Fruit fly (Drosophila melanogaster): ENCODE data around the gene MED27.
A peak's percentile ranks its signal among the peaks of the same experiment; 100 is the strongest.

MED27 gene

dm6 chr3R:5654692-5655181, at the start of gene MED27, which contains the start of gene elm:
TSS of gene MED27 (plus strand) at chr3R:5655139.
TSS of gene elm (minus strand) at chr3R:5654861.
- TF ChIP-seq CTCF (optimal IDR thresholded peaks at IDR 0.05): no peak
- no peak for TF ChIP-seq CG8478 (optimal IDR thresholded peaks at IDR 0.05)

- TF ChIP-seq CG8478 (optimal IDR thresholded peaks at IDR 0.05): no peak
- peak; percentile 84 to 87 for TF ChIP-seq CTCF (optimal IDR thresholded peaks at IDR 0.05)
Measured at dm6 chr3R:5606477-5606876, 48.5 kb upstream of the MED27 start, which contains the start of gene asl. TSS of gene asl (minus strand) at chr3R:5606543.

dm6 chr3R:5608422-5608821, 46.5 kb upstream of the MED27 start:
- no peak for TF ChIP-seq CTCF (optimal IDR thresholded peaks at IDR 0.05)
- no peak for TF ChIP-seq CG8478 (optimal IDR thresholded peaks at IDR 0.05)

- TF ChIP-seq CG8478 (optimal IDR thresholded peaks at IDR 0.05): no peak
- no peak for TF ChIP-seq CTCF (optimal IDR thresholded peaks at IDR 0.05)
Measured at dm6 chr3R:5610656-5611055, 44.3 kb upstream of the MED27 start.

- TF ChIP-seq CTCF (optimal IDR thresholded peaks at IDR 0.05): no peak
- no peak for TF ChIP-seq CG8478 (optimal IDR thresholded peaks at IDR 0.05)
Measured at dm6 chr3R:5611167-5611566, 43.8 kb upstream of the MED27 start.

dm6 chr3R:5611733-5612132, 43.2 kb upstream of the MED27 start:
- no peak for TF ChIP-seq CG8478 (optimal IDR thresholded peaks at IDR 0.05)
- peak in 1 of 2 experiments; percentile 42 for TF ChIP-seq CTCF (optimal IDR thresholded peaks at IDR 0.05)

dm6 chr3R:5612372-5613113, 42.4 kb upstream of the MED27 start, which contains the start of gene Rga:
TSS of gene Rga (minus strand) at chr3R:5613112.
- no peak for TF ChIP-seq CTCF (optimal IDR thresholded peaks at IDR 0.05)
- no peak for TF ChIP-seq CG8478 (optimal IDR thresholded peaks at IDR 0.05)

- TF ChIP-seq CG8478 (optimal IDR thresholded peaks at IDR 0.05) (no peak), CTCF (optimal IDR thresholded peaks at IDR 0.05) (no peak)
Measured at dm6 chr3R:5613114-5613443, 41.9 kb upstream of the MED27 start, which contains the start of gene Atu. TSS of gene Atu (plus strand) at chr3R:5613358.

dm6 chr3R:5615484-5615883, 39.5 kb upstream of the MED27 start:
- no peak for TF ChIP-seq CTCF (optimal IDR thresholded peaks at IDR 0.05)
- TF ChIP-seq CG8478 (optimal IDR thresholded peaks at IDR 0.05): no peak

dm6 chr3R:5617923-5618623, 36.9 kb upstream of the MED27 start:
- TF ChIP-seq CG8478 (optimal IDR thresholded peaks at IDR 0.05) (no peak), CTCF (optimal IDR thresholded peaks at IDR 0.05) (no peak)

- TF ChIP-seq CTCF (optimal IDR thresholded peaks at IDR 0.05): no peak
- TF ChIP-seq CG8478 (optimal IDR thresholded peaks at IDR 0.05): no peak
Measured at dm6 chr3R:5620387-5620956, 34.5 kb upstream of the MED27 start.

- no peak for TF ChIP-seq CG8478 (optimal IDR thresholded peaks at IDR 0.05)
- TF ChIP-seq CTCF (optimal IDR thresholded peaks at IDR 0.05): no peak
Measured at dm6 chr3R:5621714-5622405, 33.1 kb upstream of the MED27 start.

dm6 chr3R:5622406-5622752, 32.6 kb upstream of the MED27 start:
- no peak for TF ChIP-seq CG8478 (optimal IDR thresholded peaks at IDR 0.05)
- TF ChIP-seq CTCF (optimal IDR thresholded peaks at IDR 0.05): no peak

dm6 chr3R:5622985-5623630, 31.8 kb upstream of the MED27 start:
- TF ChIP-seq CTCF (optimal IDR thresholded peaks at IDR 0.05) (no peak), CG8478 (optimal IDR thresholded peaks at IDR 0.05) (no peak)

Data from S2 (cell line).